Fruit fly (Drosophila melanogaster) whole organism, prepupa: ENCODE data around the gene eIF3l.

Source experiments
- Blimp-1 ChIP-seq: fragments of 200-800 bp; sonication (Bioruptor generic); optimal IDR thresholded peaks from 3 replicates; lab custom pipeline; 2017; ENCODE audit warnings: missing biosample characterization, missing genetic modification characterization, mild to moderate bottlenecking, moderate library complexity, missing genetic modification reagents
- CG10631 ChIP-seq: fragments of 200-800 bp; sonication (Bioruptor generic); optimal IDR thresholded peaks from 2 replicates; lab custom pipeline; 2016; ENCODE audit warnings: missing biosample characterization, missing genetic modification characterization
- CG11294 ChIP-seq: fragments of 200-800 bp; sonication (Bioruptor generic); IDR thresholded peaks from 2 replicates; pipeline ENCODE4 v1.3.6; 2022; ENCODE audit warnings: missing biosample characterization, missing genetic modification characterization
- CG11902 ChIP-seq: fragments of 200-800 bp; sonication (Bioruptor generic); optimal IDR thresholded peaks from 3 replicates; lab custom pipeline; 2016; ENCODE audit warnings: missing biosample characterization, missing genetic modification characterization
- CG15336 ChIP-seq: fragments of 200-800 bp; sonication (Bioruptor generic); IDR thresholded peaks from 2 replicates; pipeline ENCODE4 v1.3.6; 2022; ENCODE audit warnings: missing biosample characterization, missing genetic modification characterization
- CG1621 ChIP-seq: fragments of 200-800 bp; sonication (Bioruptor generic); optimal IDR thresholded peaks from 3 replicates; lab custom pipeline; 2018; ENCODE audit warnings: missing biosample characterization, mild to moderate bottlenecking, missing genetic modification characterization
- CG16779 ChIP-seq: fragments of 200-800 bp; sonication (Bioruptor generic); optimal IDR thresholded peaks from 3 replicates; lab custom pipeline; 2017; ENCODE audit warnings: missing biosample characterization, mild to moderate bottlenecking, missing genetic modification characterization
- CG3032 ChIP-seq: fragments of 200-800 bp; optimal IDR thresholded peaks from 2 replicates; lab custom pipeline; 2019; ENCODE audit warnings: missing biosample characterization, mild to moderate bottlenecking, missing genetic modification characterization, moderate library complexity
- CG32006 ChIP-seq: fragments of 200-800 bp; sonication (Bioruptor generic); optimal IDR thresholded peaks from 3 replicates; lab custom pipeline; 2017; ENCODE audit warnings: missing biosample characterization, mild to moderate bottlenecking, missing genetic modification characterization
- CG34406 ChIP-seq: fragments of 200-800 bp; sonication (Bioruptor generic); optimal IDR thresholded peaks from 3 replicates; lab custom pipeline; 2016; ENCODE audit warnings: missing biosample characterization, missing genetic modification characterization
- CG3919 ChIP-seq: fragments of 200-800 bp; sonication (Bioruptor generic); optimal IDR thresholded peaks from 3 replicates; lab custom pipeline; 2016; ENCODE audit warnings: missing biosample characterization, missing genetic modification characterization
- CG4318 ChIP-seq: fragments of 200-800 bp; sonication (Bioruptor generic); optimal IDR thresholded peaks from 3 replicates; lab custom pipeline; 2017; ENCODE audit warnings: missing biosample characterization, mild to moderate bottlenecking, missing genetic modification characterization
- CG6792 ChIP-seq: fragments of 200-800 bp; sonication (Bioruptor generic); optimal IDR thresholded peaks from 3 replicates; lab custom pipeline; 2016; ENCODE audit warnings: missing biosample characterization, missing genetic modification characterization
- CG6808 ChIP-seq: fragments of 200-800 bp; sonication (Bioruptor generic); optimal IDR thresholded peaks from 3 replicates; lab custom pipeline; 2017; ENCODE audit warnings: missing biosample characterization, missing genetic modification characterization, mild to moderate bottlenecking, moderate library complexity, missing genetic modification reagents
- CG7368 ChIP-seq: fragments of 200-800 bp; sonication (Bioruptor generic); optimal IDR thresholded peaks from 3 replicates; lab custom pipeline; 2016; ENCODE audit warnings: missing biosample characterization, missing genetic modification characterization
- CG8319 ChIP-seq: fragments of 200-800 bp; sonication (Bioruptor generic); optimal IDR thresholded peaks from 3 replicates; lab custom pipeline; 2016; ENCODE audit warnings: missing biosample characterization, missing genetic modification characterization
- CG8632 ChIP-seq: fragments of 200-800 bp; sonication (Bioruptor generic); optimal IDR thresholded peaks from 3 replicates; lab custom pipeline; 2016; ENCODE audit warnings: missing biosample characterization, missing genetic modification characterization
- CG9139 ChIP-seq: fragments of 200-800 bp; sonication (Bioruptor generic); optimal IDR thresholded peaks from 3 replicates; lab custom pipeline; 2017; ENCODE audit warnings: missing biosample characterization, mild to moderate bottlenecking, missing genetic modification characterization
- Eip75B ChIP-seq: fragments of 200-800 bp; sonication (Bioruptor generic); optimal IDR thresholded peaks from 3 replicates; lab custom pipeline; 2016; ENCODE audit warnings: missing biosample characterization, missing genetic modification characterization
- Eip78C ChIP-seq: fragments of 200-800 bp; sonication (Bioruptor generic); peaks from one replicate; lab custom pipeline; 2016; ENCODE audit warnings: missing biosample characterization, missing genetic modification characterization
- Eip93F ChIP-seq: fragments of 200-800 bp; sonication (Bioruptor generic); optimal IDR thresholded peaks from 2 replicates; lab custom pipeline; 2016; ENCODE audit warnings: missing biosample characterization, mild to moderate bottlenecking, missing genetic modification characterization
- Gug ChIP-seq: fragments of 200-800 bp; sonication (Bioruptor generic); IDR thresholded peaks from 2 replicates; pipeline ENCODE4 v1.3.6; 2022; ENCODE audit warnings: missing biosample characterization, missing genetic modification characterization
- Hr38 ChIP-seq: sonication (Bioruptor generic); optimal IDR thresholded peaks from 2 replicates; lab custom pipeline; 2016; ENCODE audit warnings: missing biosample characterization, missing genetic modification characterization
- Hr39 ChIP-seq: fragments of 200-800 bp; sonication (Bioruptor generic); optimal IDR thresholded peaks from 2 replicates; lab custom pipeline; 2016; ENCODE audit warnings: missing biosample characterization, missing genetic modification characterization
- Hr4 ChIP-seq: fragments of 200-800 bp; sonication (Bioruptor generic); optimal IDR thresholded peaks from 3 replicates; lab custom pipeline; 2016; ENCODE audit warnings: missing biosample characterization, missing genetic modification characterization
- Lpt ChIP-seq: fragments of 200-800 bp; sonication (Bioruptor generic); optimal IDR thresholded peaks from 3 replicates; lab custom pipeline; 2016; ENCODE audit warnings: missing biosample characterization, missing genetic modification characterization
- Met ChIP-seq: fragments of 200-800 bp; sonication (Bioruptor generic); optimal IDR thresholded peaks from 3 replicates; lab custom pipeline; 2016; ENCODE audit warnings: missing biosample characterization, missing genetic modification characterization
- Smox ChIP-seq: fragments of 200-800 bp; sonication (Bioruptor generic); optimal IDR thresholded peaks from 3 replicates; lab custom pipeline; 2016; ENCODE audit warnings: missing biosample characterization, missing genetic modification characterization
- Sox102F ChIP-seq: fragments of 200-800 bp; sonication (Bioruptor generic); optimal IDR thresholded peaks from 2 replicates; lab custom pipeline; 2016; ENCODE audit warnings: missing biosample characterization, mild to moderate bottlenecking, missing genetic modification characterization
- Sox14 ChIP-seq: fragments of 200-800 bp; sonication (Bioruptor generic); optimal IDR thresholded peaks from 3 replicates; lab custom pipeline; 2016; ENCODE audit warnings: missing biosample characterization, missing genetic modification characterization
- Sox15 ChIP-seq: fragments of 200-800 bp; sonication (Bioruptor generic); optimal IDR thresholded peaks from 3 replicates; lab custom pipeline; 2016; ENCODE audit warnings: missing biosample characterization, missing genetic modification characterization
- achi ChIP-seq: fragments of 200-800 bp; sonication (Bioruptor generic); optimal IDR thresholded peaks from 3 replicates; lab custom pipeline; 2016; ENCODE audit warnings: missing biosample characterization, missing genetic modification characterization
- acj6 ChIP-seq: fragments of 200-800 bp; sonication (Bioruptor generic); optimal IDR thresholded peaks from 3 replicates; lab custom pipeline; 2016; ENCODE audit warnings: missing biosample characterization, missing genetic modification characterization
- cyc ChIP-seq: fragments of 200-800 bp; sonication (Bioruptor generic); optimal IDR thresholded peaks from 3 replicates; lab custom pipeline; 2016; ENCODE audit warnings: missing biosample characterization, missing genetic modification characterization
- eg ChIP-seq: fragments of 200-800 bp; sonication (Bioruptor generic); IDR thresholded peaks from 3 replicates; pipeline ENCODE4 v1.3.6; 2022; ENCODE audit warnings: missing biosample characterization, missing genetic modification characterization
- esn ChIP-seq: fragments of 200-800 bp; sonication (Bioruptor generic); optimal IDR thresholded peaks from 2 replicates; lab custom pipeline; 2016; ENCODE audit warnings: missing biosample characterization, mild to moderate bottlenecking, missing genetic modification characterization, moderate library complexity
- fd59A ChIP-seq: fragments of 200-800 bp; sonication (Bioruptor generic); optimal IDR thresholded peaks from 2 replicates; lab custom pipeline; 2017; ENCODE audit warnings: missing biosample characterization, mild to moderate bottlenecking, missing genetic modification characterization, missing genetic modification reagents
- fd85E ChIP-seq: fragments of 200-800 bp; sonication (Bioruptor generic); optimal IDR thresholded peaks from 3 replicates; lab custom pipeline; 2016; ENCODE audit warnings: missing biosample characterization, missing genetic modification characterization
- fkh ChIP-seq: fragments of 200-800 bp; sonication (Bioruptor generic); optimal IDR thresholded peaks from 3 replicates; lab custom pipeline; 2017; ENCODE audit warnings: missing biosample characterization, mild to moderate bottlenecking, missing genetic modification characterization, moderate library complexity
- lz ChIP-seq: fragments of 200-800 bp; sonication (Bioruptor generic); optimal IDR thresholded peaks from 3 replicates; lab custom pipeline; 2016; ENCODE audit warnings: missing biosample characterization, missing genetic modification characterization
- net ChIP-seq: fragments of 200-800 bp; sonication (Bioruptor generic); optimal IDR thresholded peaks from 3 replicates; lab custom pipeline; 2016; ENCODE audit warnings: missing biosample characterization, missing genetic modification characterization
- salr ChIP-seq, 2 experiments: fragments of 200-800 bp; sonication (Bioruptor generic); optimal IDR thresholded peaks; 3 replicates each; lab custom pipeline; 2016 to 2018; ENCODE audit warnings: missing biosample characterization in 2 of 2, missing genetic modification characterization in 2 of 2, mild to moderate bottlenecking in 1 of 2
- spab ChIP-seq: fragments of 200-800 bp; sonication (Bioruptor generic); optimal IDR thresholded peaks from 2 replicates; lab custom pipeline; 2017; ENCODE audit warnings: missing biosample characterization, mild to moderate bottlenecking, missing genetic modification characterization, missing genetic modification reagents
- ss ChIP-seq, 2 experiments: fragments of 200-800 bp; sonication (Bioruptor generic); optimal IDR thresholded peaks; 2 replicates in 1 of 2; 3 replicates in 1 of 2; lab custom pipeline; 2017 to 2018; ENCODE audit warnings: mild to moderate bottlenecking in 2 of 2, missing biosample characterization in 2 of 2, missing genetic modification characterization in 2 of 2, moderate library complexity in 1 of 2
- svp ChIP-seq: fragments of 200-800 bp; sonication (Bioruptor generic); peaks from one replicate; lab custom pipeline; 2016; ENCODE audit warnings: missing biosample characterization, missing genetic modification characterization
- topi ChIP-seq: fragments of 200-800 bp; sonication (Bioruptor generic); optimal IDR thresholded peaks from 3 replicates; lab custom pipeline; 2016; ENCODE audit warnings: missing biosample characterization, missing genetic modification characterization
- vri ChIP-seq: fragments of 200-800 bp; sonication (Bioruptor generic); optimal IDR thresholded peaks from 3 replicates; lab custom pipeline; 2016; ENCODE audit warnings: missing biosample characterization, mild to moderate bottlenecking, missing genetic modification characterization

Gene eIF3l

DNA sequence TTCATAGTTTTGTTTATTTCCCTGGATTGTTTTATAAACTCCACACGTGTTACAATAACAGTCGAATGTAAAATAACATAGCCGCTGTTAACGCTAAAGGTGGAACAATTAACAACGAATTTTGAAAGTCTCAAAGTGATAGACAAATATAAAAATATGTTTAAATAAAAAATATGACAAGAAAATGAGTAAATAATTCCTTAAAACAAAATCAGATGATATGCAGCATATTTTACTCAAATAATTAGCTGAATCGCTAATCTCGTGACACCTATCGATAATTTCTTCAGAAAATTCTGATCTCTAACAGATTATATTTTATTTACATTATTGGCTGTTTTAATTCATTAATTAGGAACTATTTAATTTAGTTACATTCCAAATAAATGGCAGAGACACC lies 9.3 kb downstream of the eIF3l start, which contains the start of the genes CG5645 and Atg12 (continued):
- TF ChIP-seq cyc: peak; percentile 72
- peak in 1 of 2 experiments; percentile 24 for TF ChIP-seq salr (GFP tag; optimal IDR thresholded peaks at IDR 0.05; lab: Kevin White, UChicago)
- no peak for TF ChIP-seq CG9139 (GFP tag; lab: Kevin White, UChicago)
- TF ChIP-seq CG16779: no peak
- TF ChIP-seq Eip75B (GFP tag; lab: Kevin White, UChicago): peak; percentile 59
- TF ChIP-seq Sox102F (GFP tag; lab: Kevin White, UChicago): no peak
- TF ChIP-seq fkh (GFP tag; lab: Kevin White, UChicago): peak; percentile 69
- peak; percentile 74 for TF ChIP-seq svp (GFP tag; lab: Kevin White, UChicago)
- peak; percentile 52 for TF ChIP-seq CG6792 (GFP tag; lab: Kevin White, UChicago)
- peak; percentile 43 for TF ChIP-seq Sox14 (GFP tag; lab: Kevin White, UChicago)
- TF ChIP-seq vri: no peak
- TF ChIP-seq CG15336 (GFP tag; lab: Robert Waterston, UW): peak; percentile 48
- peak; percentile 80 for TF ChIP-seq esn (GFP tag; lab: Kevin White, UChicago)
- peak; percentile 92 for TF ChIP-seq Eip78C (GFP tag; lab: Kevin White, UChicago)
- peak; percentile 38 for TF ChIP-seq fd85E (GFP tag; lab: Kevin White, UChicago)
- TF ChIP-seq Hr38 (GFP tag; lab: Kevin White, UChicago): no peak
- peak; percentile 71 for TF ChIP-seq CG10631 (GFP tag; lab: Kevin White, UChicago)
- TF ChIP-seq Lpt (GFP tag; lab: Kevin White, UChicago): peak; percentile 12
- TF ChIP-seq CG32006 (GFP tag; lab: Kevin White, UChicago): peak; percentile 11

DNA sequence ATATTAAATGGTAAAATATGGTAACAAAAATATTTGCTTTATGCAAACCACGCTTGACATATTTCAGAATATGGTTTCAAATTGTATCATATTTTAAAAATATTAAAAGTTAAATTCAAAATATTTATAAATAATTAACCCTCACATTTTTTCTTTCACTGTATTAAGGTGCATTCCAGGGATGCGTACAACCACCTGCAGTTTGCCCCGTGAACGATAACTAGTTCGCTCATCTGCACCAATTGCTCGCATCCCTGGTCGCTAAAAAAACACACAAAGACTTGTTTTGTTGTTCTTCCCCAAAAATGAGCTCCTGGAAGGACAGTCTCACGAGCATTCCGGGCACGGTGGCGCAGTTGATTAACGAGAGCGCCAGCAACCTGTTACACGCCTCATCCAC lies 14.0 kb downstream of the eIF3l start, which contains the start of gene DEF8:
Gene DEF8, plus strand, starts transcription at position 229 of the 400 bp plus-strand sequence.
- TF ChIP-seq CG6792 (GFP tag; lab: Kevin White, UChicago) (peak; percentile 59), CG34406 (peak; percentile 87), acj6 (peak; percentile 74), CG15336 (GFP tag; lab: Robert Waterston, UW) (peak; percentile 92), Lpt (GFP tag; lab: Kevin White, UChicago) (peak; percentile 68), topi (GFP tag; lab: Kevin White, UChicago) (peak; percentile 56), CG8319 (peak; percentile 55), CG3032 (tag; lab: Kevin White, UChicago) (peak; percentile 80), CG9139 (GFP tag; lab: Kevin White, UChicago) (peak; percentile 35), fd59A (GFP tag; lab: Kevin White, UChicago) (peak; percentile 53), fd85E (GFP tag; lab: Kevin White, UChicago) (no peak), spab (GFP tag; lab: Kevin White, UChicago) (peak; percentile 63), Smox (GFP tag; lab: Kevin White, UChicago) (no peak), lz (GFP tag; lab: Kevin White, UChicago) (peak; percentile 65), CG11902 (GFP tag; lab: Kevin White, UChicago) (peak; percentile 49), Hr4 (no peak), fkh (GFP tag; lab: Kevin White, UChicago) (no peak), CG32006 (GFP tag; lab: Kevin White, UChicago) (peak; percentile 79), Sox14 (GFP tag; lab: Kevin White, UChicago) (peak; percentile 94), Hr38 (GFP tag; lab: Kevin White, UChicago) (no peak), eg (GFP tag; lab: Robert Waterston, UW) (peak; percentile 93), CG1621 (tag; lab: Kevin White, UChicago) (peak; percentile 55), Blimp-1 (GFP tag; lab: Kevin White, UChicago) (peak; percentile 18), CG11294 (GFP tag; lab: Robert Waterston, UW) (peak; percentile 51), achi (peak; percentile 77), Gug (GFP tag; lab: Robert Waterston, UW) (peak; percentile 82), salr (GFP tag; optimal IDR thresholded peaks at IDR 0.05; lab: Kevin White, UChicago) (peak in 1 of 2 experiments; percentile 31), net (peak; percentile 73), Met (GFP tag; lab: Kevin White, UChicago) (no peak), svp (GFP tag; lab: Kevin White, UChicago) (peak; percentile 84), CG8632 (GFP tag; lab: Kevin White, UChicago) (peak; percentile 77), esn (GFP tag; lab: Kevin White, UChicago) (peak; percentile 74), CG16779 (peak; percentile 29), Eip93F (GFP tag; lab: Kevin White, UChicago) (no peak), CG3919 (peak; percentile 82), Sox15 (peak; percentile 9), ss (GFP tag; optimal IDR thresholded peaks at IDR 0.05; lab: Kevin White, UChicago) (peak in 1 of 2 experiments; percentile 51), CG7368 (GFP tag; lab: Kevin White, UChicago) (peak; percentile 64), CG6808 (GFP tag; lab: Kevin White, UChicago) (peak; percentile 62), CG4318 (GFP tag; lab: Kevin White, UChicago) (peak; percentile 58), CG10631 (GFP tag; lab: Kevin White, UChicago) (peak; percentile 65), Hr39 (GFP tag; lab: Kevin White, UChicago) (peak; percentile 62)
